Worm (Caenorhabditis elegans) whole organism, L4 larva: ENCODE data around the gene D1086.18.

Experiments
- F44E2.7 ChIP-seq: fragments of 200-800 bp; sonication (Bioruptor generic); IDR thresholded peaks from 2 replicates; pipeline ENCODE4 v2.1.2; 2022; ENCODE audit warnings: missing genetic modification characterization, missing compliant biosample characterization
- F49E8.2 ChIP-seq: sonication (generic microtip); optimal IDR thresholded peaks from 2 replicates; lab custom pipeline; 2016; ENCODE audit warnings: missing compliant biosample characterization, mild to moderate bottlenecking, missing genetic modification characterization, borderline replicate concordance
- aha-1 ChIP-seq: fragments of 150-350 bp; peaks from one replicate; lab custom pipeline; 2014; ENCODE audit warnings: missing biosample characterization, missing genetic modification characterization
- arid-1 ChIP-seq: fragments of 200-800 bp; sonication (Bioruptor generic); conservative IDR thresholded peaks from 2 replicates; pipeline ENCODE4 v1.3.6; 2022; ENCODE audit warnings: missing genetic modification reagents, missing genetic modification characterization, missing compliant biosample characterization
- attf-4 ChIP-seq: sonication (generic microtip); optimal IDR thresholded peaks from 3 replicates; lab custom pipeline; 2017; ENCODE audit warnings: missing biosample characterization, missing genetic modification characterization
- ceh-20 ChIP-seq: fragments of 200-800 bp; sonication (Bioruptor generic); IDR thresholded peaks from 2 replicates; pipeline ENCODE4 v1.3.6; 2022; ENCODE audit warnings: missing genetic modification reagents, missing genetic modification characterization, missing compliant biosample characterization
- ceh-28 ChIP-seq: fragments of 150-350 bp; optimal IDR thresholded peaks from 2 replicates; lab custom pipeline; 2014; ENCODE audit warnings: missing biosample characterization, missing genetic modification reagents, missing genetic modification characterization
- ceh-32 ChIP-seq: sonication (generic microtip); optimal IDR thresholded peaks from 2 replicates; lab custom pipeline; 2016; ENCODE audit warnings: mild to moderate bottlenecking, missing genetic modification characterization, missing compliant biosample characterization; ENCODE audit not compliant: poor library complexity
- daf-12 ChIP-seq: fragments of 150-350 bp; optimal IDR thresholded peaks from 2 replicates; lab custom pipeline; 2014; ENCODE audit warnings: missing biosample characterization, missing genetic modification reagents, missing genetic modification characterization
- daf-19 ChIP-seq: fragments of 200-800 bp; sonication (Bioruptor generic); conservative IDR thresholded peaks from 2 replicates; pipeline ENCODE4 v1.3.6; 2022; ENCODE audit warnings: missing genetic modification characterization, missing compliant biosample characterization
- dmd-6 ChIP-seq: fragments of 200-800 bp; sonication (Bioruptor generic); IDR thresholded peaks from 2 replicates; pipeline ENCODE4 v1.3.6; 2022; ENCODE audit warnings: missing genetic modification reagents, missing genetic modification characterization, missing compliant biosample characterization
- dmd-8 ChIP-seq: fragments of 200-800 bp; sonication (Bioruptor generic); IDR thresholded peaks from 2 replicates; pipeline ENCODE4 v1.3.6; 2022; ENCODE audit warnings: missing genetic modification characterization, missing compliant biosample characterization
- dve-1 ChIP-seq: sonication (generic microtip); optimal IDR thresholded peaks from 2 replicates; lab custom pipeline; 2017; ENCODE audit warnings: antibody characterized with exemption, mild to moderate bottlenecking, missing genetic modification characterization, missing compliant biosample characterization; ENCODE audit not compliant: insufficient read depth
- hif-1 ChIP-seq, 2 experiments: sonication (generic microtip); optimal IDR thresholded peaks; 2 replicates each; lab custom pipeline; 2016 to 2017; ENCODE audit warnings: missing compliant biosample characterization in 2 of 2, missing genetic modification characterization in 2 of 2, missing genetic modification reagents in 2 of 2, missing genotype in 2 of 2, mild to moderate bottlenecking in 1 of 2
- hlh-30 ChIP-seq: sonication (generic microtip); optimal IDR thresholded peaks from 2 replicates; lab custom pipeline; 2017; ENCODE audit warnings: antibody characterized with exemption, mild to moderate bottlenecking, missing genetic modification characterization, missing compliant biosample characterization; ENCODE audit not compliant: insufficient read depth
- lim-7 ChIP-seq: fragments of 200-800 bp; sonication (Bioruptor generic); IDR thresholded peaks from 2 replicates; pipeline ENCODE4 v1.3.6; 2022; ENCODE audit warnings: missing genetic modification characterization, missing compliant biosample characterization
- lin-29 ChIP-seq: fragments of 200-800 bp; sonication (Bioruptor generic); IDR thresholded peaks from 2 replicates; pipeline ENCODE4 v1.3.6; 2022; ENCODE audit warnings: missing genetic modification reagents, missing genetic modification characterization, missing compliant biosample characterization
- madf-9 ChIP-seq: fragments of 200-800 bp; sonication (Bioruptor generic); conservative IDR thresholded peaks from 2 replicates; pipeline ENCODE4 v1.3.6; 2022; ENCODE audit warnings: missing genetic modification reagents, missing genetic modification characterization, missing compliant biosample characterization
- mes-2 ChIP-seq: sonication (generic microtip); optimal IDR thresholded peaks from 2 replicates; lab custom pipeline; 2016; ENCODE audit warnings: missing genotype, mild to moderate bottlenecking, missing genetic modification characterization, missing compliant biosample characterization; ENCODE audit not compliant: poor library complexity, severe bottlenecking
- mxl-2 ChIP-seq: fragments of 200-800 bp; sonication (Bioruptor generic); conservative IDR thresholded peaks from 2 replicates; pipeline ENCODE4 v1.3.6; 2022; ENCODE audit warnings: missing genetic modification reagents, missing genetic modification characterization, missing compliant biosample characterization
- nhr-25 ChIP-seq: sonication (generic microtip); optimal IDR thresholded peaks from 2 replicates; lab custom pipeline; 2017; ENCODE audit warnings: missing genetic modification characterization, mild to moderate bottlenecking, missing compliant biosample characterization, antibody characterized with exemption, moderate library complexity, borderline replicate concordance; ENCODE audit not compliant: insufficient read depth
- nhr-41 ChIP-seq: fragments of 200-800 bp; sonication (Bioruptor generic); IDR thresholded peaks from 2 replicates; pipeline ENCODE4 v1.3.6; 2022; ENCODE audit warnings: missing genetic modification reagents, missing genetic modification characterization, missing compliant biosample characterization
- nhr-76 ChIP-seq: fragments of 150-350 bp; optimal IDR thresholded peaks from 2 replicates; lab custom pipeline; 2014; ENCODE audit warnings: missing biosample characterization, missing genetic modification characterization
- nhr-77 ChIP-seq: fragments of 150-350 bp; optimal IDR thresholded peaks from 2 replicates; lab custom pipeline; 2014; ENCODE audit warnings: missing biosample characterization, missing genetic modification characterization
- php-3 ChIP-seq: fragments of 200-800 bp; sonication (Bioruptor generic); IDR thresholded peaks from 2 replicates; pipeline ENCODE4 v1.3.6; 2022; ENCODE audit warnings: missing genetic modification reagents, missing genetic modification characterization, missing compliant biosample characterization
- spr-3 ChIP-seq: fragments of 200-800 bp; sonication (Bioruptor generic); optimal IDR thresholded peaks from 2 replicates; lab custom pipeline; 2018; ENCODE audit warnings: mild to moderate bottlenecking, missing genetic modification characterization, missing compliant biosample characterization
- unc-62 ChIP-seq, 3 experiments: fragments of 150-350 bp in 1 of 3; sonication (generic microtip); optimal IDR thresholded peaks in 2 of 3; peaks in 1 of 3; 1 replicate in 1 of 3; 2 replicates in 2 of 3; lab custom pipeline; 2014 to 2017; ENCODE audit warnings: missing biosample characterization in 3 of 3, missing genetic modification characterization in 3 of 3, missing genetic modification reagents in 3 of 3, missing genotype in 1 of 3
- vab-7 ChIP-seq: fragments of 200-800 bp; sonication (Bioruptor generic); IDR thresholded peaks from 2 replicates; pipeline ENCODE4 v1.3.6; 2022; ENCODE audit warnings: missing genetic modification reagents, missing genetic modification characterization, missing compliant biosample characterization
- ztf-7 ChIP-seq: fragments of 150-350 bp; optimal IDR thresholded peaks from 2 replicates; lab custom pipeline; 2014; ENCODE audit warnings: missing biosample characterization, missing genetic modification characterization

D1086.18 gene

DNA sequence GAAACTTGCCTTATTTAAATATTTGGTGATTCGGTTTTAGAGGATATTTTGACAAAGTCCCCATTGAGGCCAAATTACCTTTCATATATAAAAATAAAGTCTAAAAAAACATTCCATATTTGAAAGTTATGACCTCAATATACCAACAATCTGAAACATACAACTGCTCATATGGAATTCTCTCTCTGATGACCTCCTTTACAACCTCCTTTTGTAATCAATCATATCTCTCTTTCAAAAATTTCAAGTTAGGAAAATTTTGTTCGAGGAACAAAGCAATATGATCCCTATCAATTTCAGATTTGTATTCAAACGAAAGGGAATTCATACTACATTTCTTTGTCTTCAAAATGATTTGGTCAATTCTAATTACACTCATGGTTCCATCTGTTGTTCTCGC lies 6.2 kb upstream of the D1086.18 start, which contains the start of gene D1086.6:
Gene D1086.6 (plus strand): TSS at position 301 of the 400 bp plus-strand sequence.
- TF ChIP-seq hif-1 (tag; optimal IDR thresholded peaks at IDR 0.05; lab: Kevin White, UChicago) (no peak), dmd-6 (GFP tag; lab: Robert Waterston, UW) (no peak), ceh-28 (tag; lab: Kevin White, UChicago) (no peak), unc-62 (GFP tag; optimal IDR thresholded peaks at IDR 0.05 in 1 of 2; lab: Kevin White, UChicago) (no peak), unc-62 (tag; optimal IDR thresholded peaks at IDR 0.05; lab: Kevin White, UChicago) (no peak), aha-1 (no peak), nhr-25 (no peak), spr-3 (no peak), arid-1 (no peak), mes-2 (no peak), nhr-41 (GFP tag; lab: Robert Waterston, UW) (no peak), lin-29 (GFP tag; lab: Robert Waterston, UW) (no peak), php-3 (GFP tag; lab: Robert Waterston, UW) (no peak), hlh-30 (tag; lab: Kevin White, UChicago) (no peak), F49E8.2 (tag; lab: Kevin White, UChicago) (no peak), vab-7 (GFP tag; lab: Robert Waterston, UW) (no peak), daf-12 (tag; lab: Kevin White, UChicago) (no peak)

DNA sequence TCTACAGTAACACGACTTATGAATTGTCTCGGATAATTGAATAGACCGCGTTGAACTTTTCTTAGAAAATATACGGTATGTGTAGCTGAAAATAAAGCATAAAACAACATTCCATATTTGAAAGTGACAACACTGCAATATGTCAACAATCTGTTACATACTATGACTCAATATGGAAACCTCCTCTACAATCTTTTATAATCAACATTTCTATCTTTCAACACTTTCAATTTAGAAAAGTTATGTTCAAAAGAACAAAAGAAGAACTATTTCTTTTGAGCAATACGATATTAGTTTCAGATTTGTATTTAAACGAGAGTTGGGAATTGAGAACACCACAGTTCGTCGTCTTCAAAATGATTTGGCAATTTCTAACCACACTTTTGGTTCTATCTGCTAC lies 3.2 kb upstream of the D1086.18 start, which contains the start of gene D1086.10:
Gene D1086.10 (plus strand): TSS at position 301 of the 400 bp plus-strand sequence.
- TF ChIP-seq dve-1 (tag; lab: Kevin White, UChicago) (peak; percentile 38), mxl-2 (GFP tag; lab: Robert Waterston, UW) (no peak)

DNA sequence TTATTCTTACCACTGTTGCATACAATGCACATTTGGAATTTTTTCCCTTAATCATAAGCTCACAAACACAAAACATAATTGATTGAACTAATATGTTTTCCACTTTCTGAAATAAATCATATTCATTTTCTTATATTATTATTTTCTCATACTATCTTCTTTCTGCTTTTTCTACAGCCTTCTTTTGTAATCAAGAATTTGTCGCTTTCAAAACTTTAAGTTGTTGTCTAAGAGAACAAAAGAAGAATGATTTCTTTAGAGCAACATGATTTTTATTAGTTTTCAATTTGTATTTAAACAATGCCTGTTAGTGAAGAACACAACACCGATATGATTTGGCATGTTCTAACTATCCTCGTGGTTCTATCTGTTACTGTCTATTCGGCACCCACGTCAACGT lies 1.7 kb upstream of the D1086.18 start, which contains the start of gene D1086.7:
Gene D1086.7 (plus strand): TSS at position 301 of the 400 bp plus-strand sequence.
- TF ChIP-seq ceh-28 (tag; lab: Kevin White, UChicago) = no peak
- no peak for TF ChIP-seq ceh-20 (GFP tag; lab: Robert Waterston, UW)
- no peak for TF ChIP-seq attf-4 (tag; lab: Kevin White, UChicago)
- no peak for TF ChIP-seq ztf-7
- TF ChIP-seq nhr-76 (tag; lab: Kevin White, UChicago) = no peak
- TF ChIP-seq daf-19 (GFP tag; lab: Robert Waterston, UW) = no peak
- TF ChIP-seq unc-62 (GFP tag; optimal IDR thresholded peaks at IDR 0.05 in 1 of 2; lab: Kevin White, UChicago) = peak in 1 of 2 experiments; percentile 49
- no peak for TF ChIP-seq unc-62 (tag; optimal IDR thresholded peaks at IDR 0.05; lab: Kevin White, UChicago)
- TF ChIP-seq F44E2.7 = no peak

DNA sequence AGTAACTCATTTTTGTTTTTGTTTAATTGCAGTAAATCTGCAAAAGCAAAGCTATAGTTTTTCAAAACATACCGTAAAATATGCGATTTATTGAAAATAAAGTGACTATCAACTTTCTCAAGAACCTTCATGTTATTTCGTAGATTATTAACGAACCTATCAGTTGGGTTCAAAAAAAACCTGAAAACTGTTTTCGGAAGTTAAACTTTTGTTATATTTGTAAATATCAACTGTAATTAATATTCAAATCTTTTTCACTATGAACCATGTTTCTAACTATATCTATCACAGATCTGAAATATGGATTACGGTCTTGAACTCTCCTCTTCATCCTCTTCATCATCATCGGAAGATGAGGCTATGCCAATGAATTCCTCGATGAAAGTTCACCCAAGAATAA lies 2.4 kb downstream of the D1086.18 start, which contains the start of gene D1086.19:
Gene D1086.19 (plus strand): TSS at position 301 of the 400 bp plus-strand sequence.
- TF ChIP-seq nhr-77 = no peak

DNA sequence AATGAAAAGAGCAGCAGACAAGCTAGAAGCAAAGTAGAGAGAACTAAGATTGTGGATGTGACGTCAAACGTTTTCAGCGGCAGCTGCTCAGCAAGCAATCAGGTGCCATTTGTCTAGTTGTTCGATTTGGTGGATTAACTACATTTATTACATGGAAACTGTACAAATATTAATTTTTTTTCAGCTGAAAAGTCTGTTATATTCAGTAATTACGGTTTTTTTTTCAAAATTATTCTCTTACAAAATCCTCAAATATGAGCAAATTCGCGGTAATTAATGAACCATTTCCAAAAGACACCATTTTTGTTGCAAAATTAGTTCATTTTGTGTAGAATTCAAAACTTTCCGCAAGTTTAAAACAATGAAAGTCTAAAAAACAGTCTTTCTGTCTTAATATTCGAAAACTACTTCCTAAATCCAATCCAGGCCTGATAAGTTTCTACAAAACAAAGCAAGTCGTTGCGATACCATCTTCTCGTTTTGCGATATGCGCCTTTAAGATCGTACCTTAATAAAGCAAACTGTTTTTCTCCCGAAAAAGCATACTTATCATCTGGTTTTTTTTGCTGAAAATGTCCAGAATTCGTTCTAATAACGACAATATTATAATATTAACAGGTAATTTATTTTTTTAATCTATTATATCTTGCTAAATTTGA lies 4.7 kb downstream of the D1086.18 start, which contains the start of the genes D1086.5 and him-5:
Gene D1086.5 (minus strand): TSS at position 51 of the 659 bp plus-strand sequence.
Gene him-5 (plus strand): TSS at position 118 of the 659 bp plus-strand sequence.
- TF ChIP-seq attf-4 (tag; lab: Kevin White, UChicago) (no peak), dmd-8 (no peak), ceh-32 (tag; lab: Kevin White, UChicago) (no peak), arid-1 (no peak), madf-9 (GFP tag; lab: Robert Waterston, UW) (no peak), hif-1 (tag; optimal IDR thresholded peaks at IDR 0.05; lab: Kevin White, UChicago) (no peak), unc-62 (GFP tag; optimal IDR thresholded peaks at IDR 0.05 in 1 of 2; lab: Kevin White, UChicago) (peak in 1 of 2 experiments; percentile 57), unc-62 (tag; optimal IDR thresholded peaks at IDR 0.05; lab: Kevin White, UChicago) (no peak), lim-7 (GFP tag; lab: Robert Waterston, UW) (no peak), spr-3 (no peak)
